Fruit fly (Drosophila melanogaster) whole organism, prepupa: Measurements from ENCODE around the gene CG6163.

Source experiments
- Blimp-1 ChIP-seq: fragments of 200-800 bp; sonication (Bioruptor generic); optimal IDR thresholded peaks from 3 replicates; lab custom pipeline; 2017; ENCODE audit warnings: missing biosample characterization, missing genetic modification characterization, mild to moderate bottlenecking, moderate library complexity, missing genetic modification reagents
- CG10631 ChIP-seq: fragments of 200-800 bp; sonication (Bioruptor generic); optimal IDR thresholded peaks from 2 replicates; lab custom pipeline; 2016; ENCODE audit warnings: missing biosample characterization, missing genetic modification characterization
- CG10669 ChIP-seq: fragments of 200-800 bp; sonication (Bioruptor generic); optimal IDR thresholded peaks from 3 replicates; lab custom pipeline; 2018; ENCODE audit warnings: missing biosample characterization, mild to moderate bottlenecking, missing genetic modification characterization, moderate library complexity
- CG11294 ChIP-seq: fragments of 200-800 bp; sonication (Bioruptor generic); IDR thresholded peaks from 2 replicates; pipeline ENCODE4 v1.3.6; 2022; ENCODE audit warnings: missing biosample characterization, missing genetic modification characterization
- CG11762 ChIP-seq: fragments of 200-800 bp; sonication (Bioruptor generic); optimal IDR thresholded peaks from 3 replicates; lab custom pipeline; 2016; ENCODE audit warnings: missing biosample characterization, missing genetic modification characterization; ENCODE audit not compliant: insufficient read depth
- CG11902 ChIP-seq: fragments of 200-800 bp; sonication (Bioruptor generic); optimal IDR thresholded peaks from 3 replicates; lab custom pipeline; 2016; ENCODE audit warnings: missing biosample characterization, missing genetic modification characterization
- CG15336 ChIP-seq: fragments of 200-800 bp; sonication (Bioruptor generic); IDR thresholded peaks from 2 replicates; pipeline ENCODE4 v1.3.6; 2022; ENCODE audit warnings: missing biosample characterization, missing genetic modification characterization
- CG1621 ChIP-seq: fragments of 200-800 bp; sonication (Bioruptor generic); optimal IDR thresholded peaks from 3 replicates; lab custom pipeline; 2018; ENCODE audit warnings: missing biosample characterization, mild to moderate bottlenecking, missing genetic modification characterization
- CG31627 ChIP-seq: fragments of 200-800 bp; sonication (Bioruptor generic); optimal IDR thresholded peaks from 3 replicates; lab custom pipeline; 2016; ENCODE audit warnings: missing biosample characterization, missing genetic modification characterization
- CG32006 ChIP-seq: fragments of 200-800 bp; sonication (Bioruptor generic); optimal IDR thresholded peaks from 3 replicates; lab custom pipeline; 2017; ENCODE audit warnings: missing biosample characterization, mild to moderate bottlenecking, missing genetic modification characterization
- CG4318 ChIP-seq: fragments of 200-800 bp; sonication (Bioruptor generic); optimal IDR thresholded peaks from 3 replicates; lab custom pipeline; 2017; ENCODE audit warnings: missing biosample characterization, mild to moderate bottlenecking, missing genetic modification characterization
- CG6163 ChIP-seq: fragments of 200-800 bp; sonication (Bioruptor generic); IDR thresholded peaks from 3 replicates; pipeline ENCODE4 v1.3.6; 2022; ENCODE audit warnings: missing biosample characterization, missing genetic modification characterization
- CG6792 ChIP-seq: fragments of 200-800 bp; sonication (Bioruptor generic); optimal IDR thresholded peaks from 3 replicates; lab custom pipeline; 2016; ENCODE audit warnings: missing biosample characterization, missing genetic modification characterization
- CG6808 ChIP-seq: fragments of 200-800 bp; sonication (Bioruptor generic); optimal IDR thresholded peaks from 3 replicates; lab custom pipeline; 2017; ENCODE audit warnings: missing biosample characterization, missing genetic modification characterization, mild to moderate bottlenecking, moderate library complexity, missing genetic modification reagents
- CG7368 ChIP-seq: fragments of 200-800 bp; sonication (Bioruptor generic); optimal IDR thresholded peaks from 3 replicates; lab custom pipeline; 2016; ENCODE audit warnings: missing biosample characterization, missing genetic modification characterization
- CG8119 ChIP-seq: fragments of 200-800 bp; sonication (Bioruptor generic); IDR thresholded peaks from 3 replicates; pipeline ENCODE4 v1.3.6; 2022; ENCODE audit warnings: missing biosample characterization, missing genetic modification characterization
- CG8319 ChIP-seq: fragments of 200-800 bp; sonication (Bioruptor generic); optimal IDR thresholded peaks from 3 replicates; lab custom pipeline; 2016; ENCODE audit warnings: missing biosample characterization, missing genetic modification characterization
- CG8632 ChIP-seq: fragments of 200-800 bp; sonication (Bioruptor generic); optimal IDR thresholded peaks from 3 replicates; lab custom pipeline; 2016; ENCODE audit warnings: missing biosample characterization, missing genetic modification characterization
- CG9139 ChIP-seq: fragments of 200-800 bp; sonication (Bioruptor generic); optimal IDR thresholded peaks from 3 replicates; lab custom pipeline; 2017; ENCODE audit warnings: missing biosample characterization, mild to moderate bottlenecking, missing genetic modification characterization
- Eip75B ChIP-seq: fragments of 200-800 bp; sonication (Bioruptor generic); optimal IDR thresholded peaks from 3 replicates; lab custom pipeline; 2016; ENCODE audit warnings: missing biosample characterization, missing genetic modification characterization
- Eip78C ChIP-seq: fragments of 200-800 bp; sonication (Bioruptor generic); peaks from one replicate; lab custom pipeline; 2016; ENCODE audit warnings: missing biosample characterization, missing genetic modification characterization
- Eip93F ChIP-seq: fragments of 200-800 bp; sonication (Bioruptor generic); optimal IDR thresholded peaks from 2 replicates; lab custom pipeline; 2016; ENCODE audit warnings: missing biosample characterization, mild to moderate bottlenecking, missing genetic modification characterization
- Ets21C ChIP-seq: fragments of 200-800 bp; sonication (Bioruptor generic); optimal IDR thresholded peaks from 3 replicates; lab custom pipeline; 2016; ENCODE audit warnings: missing biosample characterization, missing genetic modification characterization
- Gug ChIP-seq: fragments of 200-800 bp; sonication (Bioruptor generic); IDR thresholded peaks from 2 replicates; pipeline ENCODE4 v1.3.6; 2022; ENCODE audit warnings: missing biosample characterization, missing genetic modification characterization
- Hr38 ChIP-seq: sonication (Bioruptor generic); optimal IDR thresholded peaks from 2 replicates; lab custom pipeline; 2016; ENCODE audit warnings: missing biosample characterization, missing genetic modification characterization
- Hr39 ChIP-seq: fragments of 200-800 bp; sonication (Bioruptor generic); optimal IDR thresholded peaks from 2 replicates; lab custom pipeline; 2016; ENCODE audit warnings: missing biosample characterization, missing genetic modification characterization
- Lpt ChIP-seq: fragments of 200-800 bp; sonication (Bioruptor generic); optimal IDR thresholded peaks from 3 replicates; lab custom pipeline; 2016; ENCODE audit warnings: missing biosample characterization, missing genetic modification characterization
- Met ChIP-seq: fragments of 200-800 bp; sonication (Bioruptor generic); optimal IDR thresholded peaks from 3 replicates; lab custom pipeline; 2016; ENCODE audit warnings: missing biosample characterization, missing genetic modification characterization
- OdsH ChIP-seq: fragments of 200-800 bp; sonication (Bioruptor generic); optimal IDR thresholded peaks from 3 replicates; lab custom pipeline; 2016; ENCODE audit warnings: missing biosample characterization, missing genetic modification characterization
- Sox15 ChIP-seq: fragments of 200-800 bp; sonication (Bioruptor generic); optimal IDR thresholded peaks from 3 replicates; lab custom pipeline; 2016; ENCODE audit warnings: missing biosample characterization, missing genetic modification characterization
- achi ChIP-seq: fragments of 200-800 bp; sonication (Bioruptor generic); optimal IDR thresholded peaks from 3 replicates; lab custom pipeline; 2016; ENCODE audit warnings: missing biosample characterization, missing genetic modification characterization
- acj6 ChIP-seq: fragments of 200-800 bp; sonication (Bioruptor generic); optimal IDR thresholded peaks from 3 replicates; lab custom pipeline; 2016; ENCODE audit warnings: missing biosample characterization, missing genetic modification characterization
- cyc ChIP-seq: fragments of 200-800 bp; sonication (Bioruptor generic); optimal IDR thresholded peaks from 3 replicates; lab custom pipeline; 2016; ENCODE audit warnings: missing biosample characterization, missing genetic modification characterization
- dac ChIP-seq: fragments of 200-800 bp; sonication (Bioruptor generic); optimal IDR thresholded peaks from 2 replicates; lab custom pipeline; 2017; ENCODE audit warnings: missing biosample characterization, mild to moderate bottlenecking, missing genetic modification characterization
- dsx ChIP-seq: fragments of 200-800 bp; optimal IDR thresholded peaks from 3 replicates; lab custom pipeline; 2019; ENCODE audit warnings: missing biosample characterization, mild to moderate bottlenecking, missing genetic modification characterization, moderate library complexity; ENCODE audit not compliant: poor library complexity, severe bottlenecking
- eg ChIP-seq: fragments of 200-800 bp; sonication (Bioruptor generic); IDR thresholded peaks from 3 replicates; pipeline ENCODE4 v1.3.6; 2022; ENCODE audit warnings: missing biosample characterization, missing genetic modification characterization
- esn ChIP-seq: fragments of 200-800 bp; sonication (Bioruptor generic); optimal IDR thresholded peaks from 2 replicates; lab custom pipeline; 2016; ENCODE audit warnings: missing biosample characterization, mild to moderate bottlenecking, missing genetic modification characterization, moderate library complexity
- fd59A ChIP-seq: fragments of 200-800 bp; sonication (Bioruptor generic); optimal IDR thresholded peaks from 2 replicates; lab custom pipeline; 2017; ENCODE audit warnings: missing biosample characterization, mild to moderate bottlenecking, missing genetic modification characterization, missing genetic modification reagents
- fkh ChIP-seq: fragments of 200-800 bp; sonication (Bioruptor generic); optimal IDR thresholded peaks from 3 replicates; lab custom pipeline; 2017; ENCODE audit warnings: missing biosample characterization, mild to moderate bottlenecking, missing genetic modification characterization, moderate library complexity
- lz ChIP-seq: fragments of 200-800 bp; sonication (Bioruptor generic); optimal IDR thresholded peaks from 3 replicates; lab custom pipeline; 2016; ENCODE audit warnings: missing biosample characterization, missing genetic modification characterization
- net ChIP-seq: fragments of 200-800 bp; sonication (Bioruptor generic); optimal IDR thresholded peaks from 3 replicates; lab custom pipeline; 2016; ENCODE audit warnings: missing biosample characterization, missing genetic modification characterization
- pdm3 ChIP-seq: fragments of 200-800 bp; sonication (Bioruptor generic); optimal IDR thresholded peaks from 3 replicates; lab custom pipeline; 2016; ENCODE audit warnings: missing biosample characterization, missing genetic modification characterization
- spab ChIP-seq: fragments of 200-800 bp; sonication (Bioruptor generic); optimal IDR thresholded peaks from 2 replicates; lab custom pipeline; 2017; ENCODE audit warnings: missing biosample characterization, mild to moderate bottlenecking, missing genetic modification characterization, missing genetic modification reagents
- ss ChIP-seq, 2 experiments: fragments of 200-800 bp; sonication (Bioruptor generic); optimal IDR thresholded peaks; 2 replicates in 1 of 2; 3 replicates in 1 of 2; lab custom pipeline; 2017 to 2018; ENCODE audit warnings: mild to moderate bottlenecking in 2 of 2, missing biosample characterization in 2 of 2, missing genetic modification characterization in 2 of 2, moderate library complexity in 1 of 2
- svp ChIP-seq: fragments of 200-800 bp; sonication (Bioruptor generic); peaks from one replicate; lab custom pipeline; 2016; ENCODE audit warnings: missing biosample characterization, missing genetic modification characterization
- vri ChIP-seq: fragments of 200-800 bp; sonication (Bioruptor generic); optimal IDR thresholded peaks from 3 replicates; lab custom pipeline; 2016; ENCODE audit warnings: missing biosample characterization, mild to moderate bottlenecking, missing genetic modification characterization

The CG6163 gene

dm6 chr3L:11398484-11399088 lies 33.9 kb upstream of the CG6163 start (continued):
- TF ChIP-seq CG8632 = no peak
- no peak for TF ChIP-seq CG11762 (GFP tag; lab: Kevin White, UChicago)
- TF ChIP-seq Hr38 (GFP tag; lab: Kevin White, UChicago) = no peak
- TF ChIP-seq CG6792 (GFP tag; lab: Kevin White, UChicago) = no peak
- no peak for TF ChIP-seq CG15336 (GFP tag; lab: Robert Waterston, UW)
- peak; percentile 12 for TF ChIP-seq esn (GFP tag; lab: Kevin White, UChicago)
- TF ChIP-seq Eip78C (GFP tag; lab: Kevin White, UChicago) = peak; percentile 68
- peak; percentile 59 for TF ChIP-seq dsx (GFP tag; lab: Kevin White, UChicago)
- TF ChIP-seq svp (GFP tag; lab: Kevin White, UChicago) = peak; percentile 48
- TF ChIP-seq CG31627 (GFP tag; lab: Kevin White, UChicago) = no peak
- TF ChIP-seq Lpt (GFP tag; lab: Kevin White, UChicago) = no peak
- TF ChIP-seq fd59A (GFP tag; lab: Kevin White, UChicago) = no peak
- no peak for TF ChIP-seq Met (GFP tag; lab: Kevin White, UChicago)
- TF ChIP-seq ss (GFP tag; optimal IDR thresholded peaks at IDR 0.05; lab: Kevin White, UChicago) = peak in 1 of 2 experiments; percentile 28
- TF ChIP-seq pdm3 (GFP tag; lab: Kevin White, UChicago) = no peak
- no peak for TF ChIP-seq vri (GFP tag; lab: Kevin White, UChicago)
- no peak for TF ChIP-seq Ets21C (GFP tag; lab: Kevin White, UChicago)
- no peak for TF ChIP-seq fkh (GFP tag; lab: Kevin White, UChicago)
- TF ChIP-seq eg (GFP tag; lab: Robert Waterston, UW) = 0 out of 3 replicates have a peak, but pooled peaks have one; percentile 29
- TF ChIP-seq lz = no peak
- no peak for TF ChIP-seq acj6 (GFP tag; lab: Kevin White, UChicago)
- TF ChIP-seq CG8319 (GFP tag; lab: Kevin White, UChicago) = no peak
- TF ChIP-seq net (GFP tag; lab: Kevin White, UChicago) = no peak
- no peak for TF ChIP-seq CG6163 (GFP tag; lab: Robert Waterston, UW)
- TF ChIP-seq dac (GFP tag; lab: Kevin White, UChicago) = no peak
- no peak for TF ChIP-seq Sox15 (GFP tag; lab: Kevin White, UChicago)
- TF ChIP-seq Eip93F (GFP tag; lab: Kevin White, UChicago) = no peak
- TF ChIP-seq Blimp-1 (GFP tag; lab: Kevin White, UChicago) = no peak
- TF ChIP-seq CG4318 (GFP tag; lab: Kevin White, UChicago) = no peak
- TF ChIP-seq OdsH (GFP tag; lab: Kevin White, UChicago) = no peak
- TF ChIP-seq CG7368 (GFP tag; lab: Kevin White, UChicago) = no peak
- TF ChIP-seq cyc (GFP tag; lab: Kevin White, UChicago) = no peak
- no peak for TF ChIP-seq Gug (GFP tag; lab: Robert Waterston, UW)
- no peak for TF ChIP-seq CG11294 (GFP tag; lab: Robert Waterston, UW)
- peak; percentile 31 for TF ChIP-seq CG32006 (GFP tag; lab: Kevin White, UChicago)
- TF ChIP-seq CG1621 (tag; lab: Kevin White, UChicago) = no peak
- TF ChIP-seq spab (GFP tag; lab: Kevin White, UChicago) = no peak
- no peak for TF ChIP-seq CG10669 (GFP tag; lab: Kevin White, UChicago)
- no peak for TF ChIP-seq Hr39 (GFP tag; lab: Kevin White, UChicago)
- peak; percentile 11 for TF ChIP-seq CG10631

- TF ChIP-seq CG6808 = no peak
- TF ChIP-seq pdm3 (GFP tag; lab: Kevin White, UChicago) = no peak
- TF ChIP-seq CG11762 (GFP tag; lab: Kevin White, UChicago) = no peak
- TF ChIP-seq achi (GFP tag; lab: Kevin White, UChicago) = peak; percentile 0
- TF ChIP-seq Eip78C (GFP tag; lab: Kevin White, UChicago) = peak; percentile 50
- TF ChIP-seq CG11902 = no peak
- TF ChIP-seq CG9139 (GFP tag; lab: Kevin White, UChicago) = no peak
- TF ChIP-seq fd59A (GFP tag; lab: Kevin White, UChicago) = no peak
- TF ChIP-seq svp (GFP tag; lab: Kevin White, UChicago) = peak; percentile 51
- no peak for TF ChIP-seq acj6 (GFP tag; lab: Kevin White, UChicago)
- TF ChIP-seq CG31627 (GFP tag; lab: Kevin White, UChicago) = no peak
- no peak for TF ChIP-seq OdsH (GFP tag; lab: Kevin White, UChicago)
- TF ChIP-seq Ets21C (GFP tag; lab: Kevin White, UChicago) = no peak
- TF ChIP-seq net (GFP tag; lab: Kevin White, UChicago) = no peak
- TF ChIP-seq Eip75B (GFP tag; lab: Kevin White, UChicago) = no peak
- TF ChIP-seq CG4318 (GFP tag; lab: Kevin White, UChicago) = no peak
- no peak for TF ChIP-seq CG10631
- TF ChIP-seq CG8119 (GFP tag; lab: Robert Waterston, UW) = no peak
Measured at dm6 chr3L:11397093-11397592, 32.5 kb upstream of the CG6163 start, which contains the start of gene CG44362. CG44362 (plus strand) TSS chr3L:11397542.
